Worm (Caenorhabditis elegans) whole organism, early embryonic: ENCODE results near the gene C32B5.18.

Experiments used
- B0310.2 ChIP-seq: sonication (generic microtip); optimal IDR thresholded peaks from 2 replicates; lab custom pipeline; 2016; ENCODE audit warnings: mild to moderate bottlenecking, missing genetic modification characterization, missing compliant biosample characterization
- F13C5.2 ChIP-seq: sonication (generic microtip); optimal IDR thresholded peaks from 2 replicates; lab custom pipeline; 2017; ENCODE audit warnings: mild to moderate bottlenecking, missing genetic modification characterization, inconsistent platforms, missing compliant biosample characterization
- aly-1 ChIP-seq: sonication (generic microtip); optimal IDR thresholded peaks from 2 replicates; lab custom pipeline; 2016; ENCODE audit warnings: missing genetic modification characterization, missing compliant biosample characterization
- ama-1 ChIP-seq: fragments of 150-350 bp; optimal IDR thresholded peaks from 2 replicates; lab custom pipeline; 2014
- ceh-13 ChIP-seq: fragments of 200-800 bp; sonication (Bioruptor generic); optimal IDR thresholded peaks from 2 replicates; lab custom pipeline; 2018; ENCODE audit warnings: mild to moderate bottlenecking, missing genetic modification characterization, missing compliant biosample characterization
- ceh-36 ChIP-seq: sonication (generic microtip); optimal IDR thresholded peaks from 2 replicates; lab custom pipeline; 2016; ENCODE audit warnings: missing genetic modification characterization, inconsistent platforms, missing compliant biosample characterization
- ets-7 ChIP-seq: sonication (generic microtip); optimal IDR thresholded peaks from 2 replicates; lab custom pipeline; 2016; ENCODE audit warnings: missing genotype, missing genetic modification characterization, missing compliant biosample characterization
- flt-1 ChIP-seq: fragments of 200-800 bp; sonication (Bioruptor generic); IDR thresholded peaks from 2 replicates; pipeline ENCODE4 v1.3.6; 2022; ENCODE audit warnings: missing genetic modification characterization, missing compliant biosample characterization
- hmg-4 ChIP-seq: fragments of 200-800 bp; sonication (Bioruptor generic); optimal IDR thresholded peaks from 2 replicates; lab custom pipeline; 2018; ENCODE audit warnings: mild to moderate bottlenecking, missing genetic modification characterization, missing compliant biosample characterization
- hnd-1 ChIP-seq: sonication (generic microtip); optimal IDR thresholded peaks from 2 replicates; lab custom pipeline; 2016; ENCODE audit warnings: missing genetic modification characterization, missing compliant biosample characterization
- pes-1 ChIP-seq: fragments of 200-800 bp; sonication (Bioruptor generic); IDR thresholded peaks from 2 replicates; pipeline ENCODE4 v1.3.6; 2022; ENCODE audit warnings: missing genetic modification reagents, missing genetic modification characterization, missing compliant biosample characterization
- sea-1 ChIP-seq: fragments of 200-800 bp; sonication (Bioruptor generic); conservative IDR thresholded peaks from 2 replicates; pipeline ENCODE4 v1.3.6; 2022; ENCODE audit warnings: missing genetic modification characterization, missing compliant biosample characterization
- tbx-37 ChIP-seq: fragments of 200-800 bp; sonication (Bioruptor generic); conservative IDR thresholded peaks from 2 replicates; pipeline ENCODE4 v1.3.6; 2022; ENCODE audit warnings: missing genetic modification reagents, missing genetic modification characterization, missing compliant biosample characterization
- tra-4 ChIP-seq: sonication (generic microtip); optimal IDR thresholded peaks from 2 replicates; lab custom pipeline; 2017; ENCODE audit warnings: missing genetic modification characterization, missing compliant biosample characterization

DNA sequence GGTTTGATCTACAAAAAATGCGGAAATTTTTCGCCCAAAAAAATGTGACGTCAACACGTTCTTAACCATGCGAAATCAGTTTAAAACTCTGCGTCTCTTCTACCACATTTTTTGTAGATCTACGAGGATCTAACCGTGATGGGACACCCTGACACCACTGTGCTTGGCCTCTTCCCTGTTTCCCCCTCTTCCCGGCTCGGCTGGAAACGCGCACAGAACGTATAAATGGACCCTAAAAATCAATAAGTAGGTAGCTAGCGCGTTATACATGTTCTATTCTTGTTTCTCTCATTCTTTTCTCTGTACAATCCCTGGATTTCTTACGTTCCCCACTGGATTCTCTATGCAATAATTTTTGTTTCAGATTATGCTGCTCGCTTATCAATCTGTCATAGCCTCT is 36.8 kb upstream of the C32B5.18 start, which contains the start of gene fbxc-28:
- no peak for TF ChIP-seq ceh-13 (GFP tag; lab: Kevin White, UChicago)
- TF ChIP-seq flt-1 (GFP tag; lab: Robert Waterston, UW) = no peak
- no peak for TF ChIP-seq pes-1 (GFP tag; lab: Robert Waterston, UW)
- TF ChIP-seq B0310.2 = no peak
- no peak for TF ChIP-seq tra-4 (tag; lab: Kevin White, UChicago)
- no peak for TF ChIP-seq tbx-37 (GFP tag; lab: Robert Waterston, UW)
- no peak for TF ChIP-seq ama-1 (lab: Kevin White, UChicago)
- no peak for TF ChIP-seq hmg-4 (GFP tag; lab: Kevin White, UChicago)
- no peak for TF ChIP-seq sea-1 (GFP tag; lab: Robert Waterston, UW)
- TF ChIP-seq ets-7 (tag; lab: Kevin White, UChicago) = no peak
- no peak for TF ChIP-seq hnd-1
- no peak for TF ChIP-seq F13C5.2
- no peak for TF ChIP-seq aly-1 (tag; lab: Kevin White, UChicago)
- TF ChIP-seq ceh-36 (tag; lab: Kevin White, UChicago) = no peak
